Worm (Caenorhabditis elegans): Measurements from ENCODE around the gene K11H12.6.
A peak's percentile ranks its signal among the peaks of the same experiment; 100 is the strongest.

The K11H12.6 gene

DNA sequence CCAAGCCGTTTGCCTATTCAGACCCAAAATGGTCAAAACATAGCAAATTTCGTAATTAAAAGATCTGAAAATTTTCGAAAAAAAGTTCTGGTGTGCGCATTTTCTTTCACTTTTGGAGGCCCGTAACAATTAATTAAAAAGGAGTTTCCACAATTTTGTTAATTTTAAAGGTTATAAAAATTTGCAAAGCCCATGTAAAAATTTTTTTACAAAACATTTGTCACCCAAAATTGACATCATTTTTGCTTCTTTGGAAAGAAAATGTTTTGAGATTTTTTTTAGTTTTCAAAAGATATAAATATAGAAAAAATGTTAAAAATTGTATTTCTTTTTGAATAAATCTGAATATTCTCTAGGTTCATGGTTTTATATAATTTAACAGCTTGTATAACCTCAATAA is at the start of gene K11H12.6:
K11H12.6 (plus strand) TSS at position 301 of the 400 bp plus-strand sequence.
- TF ChIP-seq unc-62 (GFP tag; optimal IDR thresholded peaks at IDR 0.05) = no peak

DNA sequence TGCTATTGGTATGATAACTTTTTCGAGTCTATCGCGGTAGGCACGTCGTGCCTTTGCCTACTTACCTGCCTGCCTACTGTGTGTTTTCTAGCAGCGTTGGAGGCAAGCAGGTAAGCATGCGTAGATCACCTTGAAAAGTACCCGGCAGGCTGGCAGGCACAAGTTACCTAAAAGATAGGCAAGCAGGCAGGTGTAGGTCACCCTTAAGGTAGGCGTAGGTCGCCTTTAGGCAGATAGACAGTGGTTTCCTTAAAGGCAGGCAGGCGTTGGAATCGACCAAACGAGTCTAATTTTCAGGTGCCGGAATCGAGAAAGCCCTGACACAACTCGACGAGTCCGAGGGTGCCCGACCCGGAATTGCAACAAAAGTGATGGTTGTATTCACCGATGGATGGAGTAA is 47.3 kb upstream of the K11H12.6 start:
- TF ChIP-seq unc-62 (GFP tag; optimal IDR thresholded peaks at IDR 0.05) = no peak

DNA sequence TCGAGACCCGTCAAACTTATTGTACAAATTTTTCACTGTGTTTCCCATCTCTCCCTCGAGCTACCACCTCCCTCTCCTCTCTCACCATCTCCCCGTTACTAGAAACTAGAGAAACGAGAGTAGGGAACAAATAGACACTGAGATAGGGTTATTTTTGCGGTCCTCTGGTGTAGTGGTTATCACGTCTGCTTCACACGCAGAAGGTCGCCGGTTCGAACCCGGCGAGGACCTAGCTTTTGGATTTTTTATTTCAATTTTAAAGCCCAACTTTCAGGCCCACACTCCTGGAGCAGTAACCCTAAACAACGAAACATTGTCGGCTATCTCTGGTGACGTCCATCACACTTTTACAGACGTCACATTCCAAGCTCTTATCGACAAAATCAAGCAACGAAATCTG is 46.8 kb upstream of the K11H12.6 start:
- no peak for TF ChIP-seq unc-62 (GFP tag; optimal IDR thresholded peaks at IDR 0.05)

DNA sequence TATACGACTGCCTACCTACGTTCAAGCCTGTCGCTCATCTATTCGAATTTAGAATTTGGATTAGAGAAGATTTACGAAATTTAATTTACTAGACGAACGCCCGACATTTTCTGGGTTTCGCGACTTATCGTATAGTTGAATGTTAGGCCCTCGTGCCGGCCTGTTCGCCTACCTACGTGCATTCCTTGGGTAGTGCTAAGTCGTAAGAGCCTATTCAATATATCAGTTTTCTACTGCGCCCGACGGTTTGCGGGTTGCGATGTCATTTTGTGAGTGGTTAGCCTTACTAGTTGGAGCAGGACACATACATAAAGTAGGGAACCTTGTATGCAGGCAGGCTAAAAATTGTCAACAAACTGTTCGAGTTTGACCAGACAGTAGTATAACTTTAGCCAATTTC is 44.1 kb upstream of the K11H12.6 start:
- TF ChIP-seq unc-62 (GFP tag; optimal IDR thresholded peaks at IDR 0.05) = no peak

DNA sequence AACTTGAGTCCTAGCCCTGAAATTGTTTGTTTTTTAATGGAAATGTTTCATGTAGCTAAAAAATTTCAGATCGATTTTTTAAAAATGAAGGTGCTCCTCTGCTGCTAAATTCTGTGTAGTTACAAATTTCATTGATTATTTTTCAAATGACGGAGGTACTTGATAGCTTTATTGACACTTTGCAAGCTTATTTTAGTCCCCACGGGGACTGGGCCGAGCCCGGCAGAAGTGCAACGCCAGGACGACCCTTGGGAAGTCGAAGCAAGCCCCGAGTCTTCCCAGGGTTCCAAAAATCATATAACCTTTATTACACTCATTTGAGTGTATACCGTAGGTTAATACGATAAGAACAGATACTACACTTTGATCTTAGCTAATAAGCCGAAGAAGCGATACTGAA is 43.2 kb upstream of the K11H12.6 start:
- no peak for TF ChIP-seq unc-62 (GFP tag; optimal IDR thresholded peaks at IDR 0.05)

DNA sequence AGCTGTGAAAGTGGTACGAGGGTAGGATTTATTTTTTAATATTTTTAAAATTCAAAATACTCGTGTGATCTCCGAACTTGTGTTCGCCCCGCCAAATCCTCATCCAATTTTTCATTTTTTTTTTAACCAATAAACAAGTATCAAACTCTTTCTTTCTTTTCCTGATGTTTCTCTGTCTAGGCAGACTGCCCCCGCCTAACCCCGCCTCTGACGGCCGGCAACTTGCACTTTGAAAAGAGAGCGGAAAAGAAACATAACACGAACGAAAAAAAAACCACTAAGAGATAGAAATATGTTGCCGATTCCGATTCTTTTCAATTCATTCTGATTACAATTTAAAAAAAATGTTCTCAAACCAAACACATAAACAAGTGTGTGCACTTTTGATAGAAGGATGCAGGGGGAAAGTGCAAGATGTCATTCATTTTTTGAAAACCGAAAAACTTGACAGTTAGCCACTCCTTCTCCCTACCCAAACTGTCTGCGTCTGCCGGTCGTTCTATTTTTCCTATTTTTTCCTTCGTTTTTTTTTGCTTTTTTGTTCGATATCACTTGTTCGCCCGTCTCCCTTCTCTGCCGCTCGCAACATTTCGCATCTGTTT is 41.0 kb upstream of the K11H12.6 start:
- no peak for TF ChIP-seq unc-62 (GFP tag; optimal IDR thresholded peaks at IDR 0.05)

DNA sequence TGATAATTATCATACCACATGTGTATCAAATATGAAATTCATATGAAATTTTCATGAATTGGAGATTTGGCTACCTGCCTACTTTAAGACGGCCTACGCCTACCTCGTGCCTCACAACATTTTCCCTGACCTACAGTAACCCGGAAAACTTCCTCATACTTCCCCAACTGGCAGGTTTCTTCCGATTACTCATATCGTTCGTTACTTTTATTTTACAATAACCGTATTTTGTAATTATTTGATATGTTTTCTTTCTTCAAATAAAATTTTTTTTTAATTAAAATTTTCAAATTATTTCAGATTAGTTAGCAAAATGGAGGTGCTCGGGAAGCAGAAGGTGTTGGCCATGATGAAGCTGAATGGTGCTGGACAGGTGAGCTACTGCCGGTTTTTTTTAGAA is 39.9 kb upstream of the K11H12.6 start, which contains the start of gene nhr-76:
nhr-76 (plus strand) TSS at position 301 of the 400 bp plus-strand sequence.
- TF ChIP-seq unc-62 (GFP tag; optimal IDR thresholded peaks at IDR 0.05) = no peak

DNA sequence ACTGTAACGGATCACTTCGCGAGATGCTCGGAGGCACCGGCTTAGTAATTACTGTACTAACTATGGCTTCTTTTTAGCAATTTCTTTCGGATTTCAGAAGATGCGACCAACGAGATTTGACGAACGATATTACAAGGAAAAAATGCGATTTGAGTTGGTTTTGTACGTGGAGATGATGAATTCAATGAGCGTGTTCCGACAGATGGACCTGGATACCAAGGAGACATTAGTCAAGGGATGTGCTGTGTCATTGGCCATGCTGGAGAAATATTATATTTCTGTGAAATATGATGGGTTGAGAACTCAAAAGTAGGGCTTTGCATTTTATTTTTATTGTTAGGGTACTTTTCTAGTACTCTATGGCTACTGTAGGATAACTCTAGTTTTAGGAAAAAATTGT is 36.5 kb upstream of the K11H12.6 start:
- TF ChIP-seq unc-62 (GFP tag; optimal IDR thresholded peaks at IDR 0.05) = no peak

DNA sequence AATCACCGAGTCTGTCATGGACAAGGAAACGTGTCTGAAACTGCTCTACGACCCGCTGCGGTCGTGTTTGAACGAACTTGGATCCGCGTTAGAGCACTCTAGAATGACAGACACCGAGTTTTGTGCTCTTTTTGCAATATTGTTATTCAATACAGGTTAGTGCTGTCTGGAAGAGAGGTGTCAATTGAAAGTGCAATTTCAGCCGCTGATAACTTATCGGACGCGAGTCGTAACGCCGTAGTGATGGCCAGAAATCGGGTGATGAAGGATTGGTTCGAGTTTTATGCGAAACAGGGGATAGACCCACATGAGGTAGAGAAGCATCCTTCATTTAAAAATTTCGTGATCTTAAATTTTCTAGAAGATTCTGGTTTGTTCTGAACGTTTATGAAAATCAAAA is 35.2 kb upstream of the K11H12.6 start:
- TF ChIP-seq unc-62 (GFP tag; optimal IDR thresholded peaks at IDR 0.05) = no peak

DNA sequence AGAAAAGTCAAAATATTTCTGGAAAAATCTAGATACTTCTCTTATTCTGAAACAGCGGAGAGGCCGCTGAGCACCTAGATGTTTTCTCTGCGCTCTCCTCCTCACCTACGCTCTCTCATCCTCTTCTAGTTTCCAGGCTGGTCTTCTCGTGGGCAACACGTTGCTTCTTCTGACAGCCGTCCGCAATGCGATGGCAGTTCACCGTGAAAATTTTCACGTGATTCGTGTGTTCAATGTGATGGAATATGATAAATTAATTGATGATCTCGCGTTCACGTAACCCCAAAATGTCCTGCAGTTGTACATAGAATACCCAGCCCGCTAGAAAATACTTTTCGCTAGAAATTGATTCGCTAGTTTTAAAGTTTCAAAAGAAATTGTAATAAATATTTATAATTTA is 33.5 kb upstream of the K11H12.6 start:
- TF ChIP-seq unc-62 (GFP tag; optimal IDR thresholded peaks at IDR 0.05) = no peak

DNA sequence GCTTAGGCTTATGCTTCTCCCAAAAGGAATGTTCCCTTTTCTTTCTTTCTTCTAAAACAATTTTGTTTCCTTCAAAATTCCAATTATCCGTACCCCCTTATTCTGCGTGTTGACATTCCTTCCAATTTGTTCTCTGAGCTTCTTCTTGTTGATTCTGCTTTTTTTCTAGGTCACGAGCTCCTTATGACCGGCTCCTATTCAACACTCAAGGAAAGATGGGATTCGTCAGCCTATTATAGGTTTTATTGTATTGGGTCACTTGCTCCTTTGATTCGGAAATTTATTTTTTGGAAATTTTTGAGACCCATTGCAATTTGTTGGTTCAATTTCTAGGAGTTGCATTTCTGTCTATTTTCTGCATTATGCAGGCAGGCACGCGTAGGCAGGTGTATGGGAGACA is 27.9 kb upstream of the K11H12.6 start:
- no peak for TF ChIP-seq unc-62 (GFP tag; optimal IDR thresholded peaks at IDR 0.05)

DNA sequence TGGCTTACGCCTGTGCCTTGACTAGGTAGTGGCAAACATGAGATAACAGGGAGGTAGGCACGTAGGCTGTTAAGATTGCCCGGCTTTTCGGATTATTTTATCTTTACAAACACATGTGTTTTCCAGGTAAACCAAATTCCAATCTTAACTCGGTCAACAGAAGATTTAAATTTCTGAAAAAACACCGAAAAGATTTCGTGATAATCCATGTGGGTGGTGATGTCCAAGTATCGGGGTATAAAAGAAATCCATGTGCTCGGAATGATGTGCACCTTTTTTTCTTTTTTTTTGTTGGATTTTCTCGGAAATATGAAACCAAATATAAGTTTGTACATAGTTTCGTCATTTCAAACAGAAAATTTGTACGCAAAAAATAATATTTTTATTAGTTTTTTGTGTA is 23.6 kb upstream of the K11H12.6 start:
- TF ChIP-seq unc-62 (GFP tag; optimal IDR thresholded peaks at IDR 0.05) = no peak

DNA sequence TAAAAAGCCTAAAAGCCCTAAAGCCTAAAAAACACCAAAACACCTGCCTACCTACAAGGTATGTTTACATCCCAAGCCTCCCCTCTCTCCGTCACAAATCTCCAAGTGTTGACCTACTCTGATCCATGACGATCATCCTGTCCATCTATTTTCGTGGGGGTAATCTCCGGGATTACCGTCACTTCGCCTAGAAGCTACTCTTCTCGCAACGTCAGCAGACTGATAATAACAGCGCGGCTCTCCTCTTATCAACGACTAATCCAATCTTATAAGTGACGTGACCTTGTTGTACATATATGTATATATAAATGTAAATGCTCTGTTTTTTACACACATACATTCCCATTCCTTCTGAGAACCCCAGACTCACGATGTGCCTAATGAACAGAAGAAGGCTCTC is 18.7 kb upstream of the K11H12.6 start:
- no peak for TF ChIP-seq unc-62 (GFP tag; optimal IDR thresholded peaks at IDR 0.05)

DNA sequence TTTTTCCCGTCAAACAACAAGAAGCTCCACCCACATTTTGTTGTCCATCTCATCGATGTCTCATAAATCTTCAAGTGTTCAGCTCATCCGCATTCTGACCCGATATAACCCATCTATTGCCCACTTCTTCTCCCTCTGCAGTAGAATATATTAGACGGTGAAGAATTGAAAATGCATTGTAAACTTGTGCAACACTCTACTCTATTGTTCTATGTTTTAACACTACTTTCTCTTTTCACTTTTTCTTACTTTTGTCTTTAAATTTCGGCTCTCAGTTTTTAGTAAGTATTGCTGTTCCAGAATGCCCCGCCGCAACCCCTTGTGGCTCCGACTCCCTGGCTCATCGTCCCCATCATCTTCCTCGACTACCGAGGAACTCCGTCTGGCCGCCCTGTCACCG is 17.7 kb upstream of the K11H12.6 start, which contains the start of gene K11H12.9:
K11H12.9 (plus strand) TSS at position 301 of the 400 bp plus-strand sequence.
- no peak for TF ChIP-seq unc-62 (GFP tag; optimal IDR thresholded peaks at IDR 0.05)

DNA sequence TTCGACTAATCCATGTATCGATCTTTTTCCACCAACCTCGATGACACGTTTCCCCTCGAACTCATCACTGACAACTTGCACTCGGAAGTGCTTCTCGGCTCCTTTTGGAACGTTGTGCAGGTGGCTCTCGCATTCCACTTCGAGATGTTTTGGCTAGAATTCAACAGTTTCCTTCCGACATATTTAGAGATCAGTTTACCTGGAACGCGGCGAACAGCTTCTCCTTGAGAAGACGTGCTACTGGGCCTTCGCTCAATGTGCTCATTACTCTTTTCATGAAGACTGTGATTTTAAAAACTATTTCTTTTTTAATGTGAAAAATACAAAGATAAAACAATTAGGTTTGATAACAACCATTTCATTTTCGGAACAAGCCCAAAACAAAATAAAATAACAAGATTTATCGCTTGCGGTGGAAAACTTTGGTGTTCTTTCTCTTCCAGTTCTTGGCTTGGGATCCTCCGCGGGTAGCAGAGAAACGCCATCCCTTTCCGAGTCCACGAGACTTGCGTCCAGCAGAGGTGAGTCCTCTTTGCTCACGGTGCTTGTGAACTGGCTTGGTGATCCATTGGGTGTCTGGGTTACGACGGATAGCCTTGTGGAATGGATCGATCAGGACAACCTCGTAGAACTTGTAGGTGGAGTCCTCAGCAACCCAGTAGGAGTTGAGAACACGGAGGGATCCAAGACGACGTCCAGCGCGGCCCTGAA is 13.8 kb upstream of the K11H12.6 start, which contains the start of gene K11H12.1:
K11H12.1 (minus strand) TSS at position 284 of the 711 bp plus-strand sequence.
- no peak for TF ChIP-seq unc-62 (GFP tag; optimal IDR thresholded peaks at IDR 0.05)

DNA sequence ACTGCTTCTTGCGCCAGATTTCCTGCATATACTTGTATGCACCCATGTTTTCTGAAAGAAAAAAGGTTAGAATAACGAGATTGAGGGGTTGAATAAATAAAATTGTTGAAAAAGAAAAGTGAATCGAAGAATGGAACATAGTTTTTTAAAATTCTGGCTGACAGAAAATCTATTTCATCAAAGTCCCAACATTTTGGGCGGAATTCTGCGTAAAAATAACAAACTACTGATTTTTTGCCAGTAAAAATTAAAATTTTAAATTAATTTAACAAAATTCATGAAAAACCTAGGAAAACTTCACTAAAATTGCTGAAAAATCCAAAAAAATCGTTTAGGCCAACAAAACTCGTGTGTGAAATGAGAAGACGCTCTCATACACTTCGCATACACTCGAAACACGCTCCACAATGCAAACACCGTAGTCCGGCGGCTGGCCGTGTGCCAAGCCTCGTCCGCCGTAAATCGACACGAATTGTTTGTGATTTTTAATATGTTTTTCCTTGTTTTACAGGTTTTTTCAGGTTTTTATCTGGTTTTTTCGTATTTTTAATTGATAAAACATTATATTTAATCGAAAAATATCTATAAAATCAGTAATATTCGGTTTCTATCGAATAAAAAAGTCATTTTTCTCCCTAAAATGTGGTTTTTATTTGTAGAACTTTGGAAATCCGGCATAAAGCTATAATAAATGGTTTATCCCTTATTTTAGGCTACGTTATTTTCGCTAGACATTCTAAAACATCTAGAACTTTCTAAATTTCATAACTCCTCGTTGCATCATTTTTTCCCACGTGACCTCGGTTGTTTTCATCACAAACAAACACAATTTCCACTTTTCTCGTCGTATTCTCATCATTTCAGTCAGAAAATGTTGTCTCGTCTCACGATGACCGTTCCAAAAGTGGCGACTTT is 12.3 kb upstream of the K11H12.6 start, which contains the start of the genes rpl-15 and K11H12.8:
rpl-15 (minus strand) TSS at position 51 of the 915 bp plus-strand sequence.
K11H12.8 (plus strand) TSS at position 865 of the 915 bp plus-strand sequence.
- peak; percentile 54 for TF ChIP-seq unc-62 (GFP tag; optimal IDR thresholded peaks at IDR 0.05)
